Worm (Caenorhabditis elegans) whole organism, midembryonic: ENCODE results near the gene str-205.

Experiments
- T22C8.4 ChIP-seq: fragments of 200-800 bp; sonication (Bioruptor generic); IDR thresholded peaks from 2 replicates; pipeline ENCODE4 v1.3.6; 2022; ENCODE audit warnings: missing genetic modification characterization, missing compliant biosample characterization
- cog-1 ChIP-seq: sonication (generic microtip); optimal IDR thresholded peaks from 2 replicates; lab custom pipeline; 2016; ENCODE audit warnings: missing genetic modification characterization, missing compliant biosample characterization
- flt-1 ChIP-seq: fragments of 200-800 bp; sonication (Bioruptor generic); IDR thresholded peaks from 2 replicates; pipeline ENCODE4 v1.3.6; 2022; ENCODE audit warnings: missing genetic modification characterization, missing compliant biosample characterization
- klf-2 ChIP-seq: fragments of 200-800 bp; sonication (Bioruptor generic); conservative IDR thresholded peaks from 2 replicates; pipeline ENCODE4 v1.3.6; 2022; ENCODE audit warnings: missing genetic modification reagents, missing genetic modification characterization, missing compliant biosample characterization
- med-1 ChIP-seq: sonication (generic microtip); optimal IDR thresholded peaks from 2 replicates; lab custom pipeline; 2017; ENCODE audit warnings: missing genetic modification characterization, mild to moderate bottlenecking, missing compliant biosample characterization, antibody characterized with exemption, missing genetic modification reagents; ENCODE audit not compliant: insufficient read depth
- ref-1 ChIP-seq: fragments of 200-800 bp; sonication (Bioruptor generic); conservative IDR thresholded peaks from 2 replicates; pipeline ENCODE4 v1.3.6; 2022; ENCODE audit warnings: missing genetic modification reagents, missing genetic modification characterization, missing compliant biosample characterization
- tab-1 ChIP-seq: fragments of 200-800 bp; sonication (Bioruptor generic); IDR thresholded peaks from 2 replicates; pipeline ENCODE4 v1.3.6; 2022; ENCODE audit warnings: missing genetic modification characterization, missing compliant biosample characterization
- ztf-23 ChIP-seq: fragments of 200-800 bp; sonication (Bioruptor generic); IDR thresholded peaks from 2 replicates; pipeline ENCODE4 v1.3.6; 2022; ENCODE audit warnings: missing genetic modification reagents, missing genetic modification characterization, missing compliant biosample characterization
- ztf-29 ChIP-seq: fragments of 200-800 bp; sonication (Bioruptor generic); IDR thresholded peaks from 2 replicates; pipeline ENCODE4 v1.3.6; 2022; ENCODE audit warnings: missing genetic modification reagents, missing genetic modification characterization, missing compliant biosample characterization

Gene str-205

DNA sequence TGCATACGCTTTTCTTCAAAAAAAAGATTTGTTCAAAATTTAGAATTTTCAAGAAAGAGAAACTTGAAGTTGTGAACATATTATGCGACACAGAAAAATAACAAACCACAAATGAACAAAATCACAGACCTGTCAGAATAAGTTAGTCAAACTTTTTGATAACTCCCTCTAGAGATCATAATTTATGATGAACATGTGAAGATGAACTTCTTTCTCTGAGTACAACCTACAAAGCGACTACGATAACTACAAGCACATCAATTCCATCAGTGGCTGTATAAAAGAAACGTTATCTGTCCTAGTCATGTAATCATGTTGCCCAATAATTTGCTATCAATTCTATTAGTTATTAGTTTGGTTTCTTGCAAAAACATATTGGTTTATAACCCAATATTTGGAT is 34.0 kb downstream of the str-205 start, which contains the start of gene ugt-9:
TSS of gene ugt-9 (plus strand) at position 305 of the 400 bp plus-strand sequence.
- no peak for TF ChIP-seq T22C8.4 (GFP tag; lab: Robert Waterston, UW)
- no peak for TF ChIP-seq cog-1
- no peak for TF ChIP-seq ref-1 (GFP tag; lab: Robert Waterston, UW)
- no peak for TF ChIP-seq ztf-23 (GFP tag; lab: Robert Waterston, UW)
- TF ChIP-seq tab-1 (GFP tag; lab: Robert Waterston, UW) = no peak
- TF ChIP-seq klf-2 (GFP tag; lab: Robert Waterston, UW) = no peak
- no peak for TF ChIP-seq ztf-29 (GFP tag; lab: Robert Waterston, UW)
- TF ChIP-seq med-1 (GFP tag; lab: Kevin White, UChicago) = no peak
- TF ChIP-seq flt-1 (GFP tag; lab: Robert Waterston, UW) = no peak

DNA sequence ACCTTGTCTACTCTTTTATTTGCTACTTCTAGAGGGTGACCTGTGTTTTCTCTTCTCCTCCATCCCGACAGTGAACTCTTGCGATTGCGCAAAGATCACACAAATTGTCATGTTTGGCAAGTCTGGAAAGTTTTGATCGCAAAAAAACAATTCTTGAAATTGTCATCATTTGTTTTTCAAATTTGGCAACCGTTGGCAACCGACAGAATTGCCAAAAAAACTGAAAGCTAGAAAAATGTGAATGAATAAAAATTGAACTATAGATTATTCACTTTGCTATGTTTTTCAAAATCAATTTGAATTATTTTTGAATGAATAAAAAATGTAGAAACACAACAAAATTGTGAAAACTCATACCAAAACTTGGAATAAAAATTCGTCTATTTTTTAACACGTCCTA is 34.8 kb downstream of the str-205 start, which contains the start of gene ugt-11:
TSS of gene ugt-11 (minus strand) at position 101 of the 400 bp plus-strand sequence.
- TF ChIP-seq ztf-29 (GFP tag; lab: Robert Waterston, UW) (no peak), flt-1 (GFP tag; lab: Robert Waterston, UW) (no peak), ref-1 (GFP tag; lab: Robert Waterston, UW) (no peak), med-1 (GFP tag; lab: Kevin White, UChicago) (no peak), ztf-23 (GFP tag; lab: Robert Waterston, UW) (no peak), tab-1 (GFP tag; lab: Robert Waterston, UW) (no peak), T22C8.4 (GFP tag; lab: Robert Waterston, UW) (no peak), cog-1 (no peak), klf-2 (GFP tag; lab: Robert Waterston, UW) (no peak)

ce11 chrV:4891305-4891704 is 38.4 kb downstream of the str-205 start:
- TF ChIP-seq ref-1 (GFP tag; lab: Robert Waterston, UW) = no peak
- no peak for TF ChIP-seq klf-2 (GFP tag; lab: Robert Waterston, UW)
- no peak for TF ChIP-seq tab-1 (GFP tag; lab: Robert Waterston, UW)
- no peak for TF ChIP-seq med-1 (GFP tag; lab: Kevin White, UChicago)
- TF ChIP-seq ztf-23 (GFP tag; lab: Robert Waterston, UW) = no peak
- TF ChIP-seq cog-1 = no peak
- no peak for TF ChIP-seq T22C8.4 (GFP tag; lab: Robert Waterston, UW)
- TF ChIP-seq ztf-29 (GFP tag; lab: Robert Waterston, UW) = no peak
- no peak for TF ChIP-seq flt-1 (GFP tag; lab: Robert Waterston, UW)

DNA sequence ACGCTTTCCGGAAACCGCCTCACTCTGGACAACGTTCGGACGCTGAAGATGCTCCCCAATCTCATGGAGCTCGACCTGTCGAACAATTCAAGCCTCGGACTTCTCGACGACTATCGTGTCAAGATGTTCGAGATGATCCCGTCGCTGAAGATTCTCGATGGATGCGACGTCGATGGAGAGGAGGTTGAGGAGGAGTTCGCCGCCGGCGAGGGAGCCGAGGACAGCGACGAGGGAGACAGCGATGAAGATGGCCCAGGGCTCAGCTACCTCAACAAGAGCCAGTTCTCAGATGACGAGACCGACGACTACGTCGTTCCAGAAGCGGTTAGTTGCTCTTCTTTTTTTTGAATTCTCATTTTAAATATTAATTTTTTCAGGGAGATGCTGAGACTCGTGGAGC is 39.0 kb downstream of the str-205 start:
- 0 out of 2 replicates have a peak, but pooled peaks have one; percentile 39 for TF ChIP-seq tab-1 (GFP tag; lab: Robert Waterston, UW)
- no peak for TF ChIP-seq med-1 (GFP tag; lab: Kevin White, UChicago)

- no peak for TF ChIP-seq cog-1
- no peak for TF ChIP-seq klf-2 (GFP tag; lab: Robert Waterston, UW)
- TF ChIP-seq T22C8.4 (GFP tag; lab: Robert Waterston, UW) = no peak
- no peak for TF ChIP-seq ztf-29 (GFP tag; lab: Robert Waterston, UW)
- no peak for TF ChIP-seq tab-1 (GFP tag; lab: Robert Waterston, UW)
- TF ChIP-seq ztf-23 (GFP tag; lab: Robert Waterston, UW) = no peak
- no peak for TF ChIP-seq med-1 (GFP tag; lab: Kevin White, UChicago)
- no peak for TF ChIP-seq flt-1 (GFP tag; lab: Robert Waterston, UW)
- TF ChIP-seq ref-1 (GFP tag; lab: Robert Waterston, UW) = no peak
Measured at ce11 chrV:4889976-4890479, 39.7 kb downstream of the str-205 start, which contains the start of gene T19H12.2. Gene T19H12.2 (plus strand): TSS chrV:4890429.

DNA sequence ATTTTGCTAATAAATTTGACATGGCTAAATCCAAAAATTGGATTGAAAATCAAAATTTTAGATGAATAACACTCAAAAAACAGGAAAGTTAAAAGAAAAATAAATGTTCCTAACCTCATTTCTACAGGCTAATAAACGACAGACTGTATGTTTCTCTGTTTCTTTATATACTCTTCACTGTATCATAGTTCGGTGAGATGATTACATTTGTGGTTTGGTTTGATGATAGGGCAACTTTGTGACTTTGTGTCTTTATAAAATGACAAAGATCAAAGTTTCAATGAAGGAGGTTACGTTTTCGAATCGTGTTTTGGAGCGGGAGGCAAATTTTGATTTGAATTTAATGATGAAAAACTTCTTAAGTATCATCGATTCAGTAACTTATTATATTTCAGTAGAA is 40.3 kb downstream of the str-205 start, which contains the start of gene ugt-12:
TSS of gene ugt-12 (minus strand) at position 153 of the 400 bp plus-strand sequence.
- no peak for TF ChIP-seq tab-1 (GFP tag; lab: Robert Waterston, UW)
- TF ChIP-seq flt-1 (GFP tag; lab: Robert Waterston, UW) = no peak
- TF ChIP-seq ztf-23 (GFP tag; lab: Robert Waterston, UW) = no peak
- TF ChIP-seq ref-1 (GFP tag; lab: Robert Waterston, UW) = no peak
- no peak for TF ChIP-seq cog-1
- TF ChIP-seq T22C8.4 (GFP tag; lab: Robert Waterston, UW) = no peak
- no peak for TF ChIP-seq med-1 (GFP tag; lab: Kevin White, UChicago)
- TF ChIP-seq ztf-29 (GFP tag; lab: Robert Waterston, UW) = no peak
- TF ChIP-seq klf-2 (GFP tag; lab: Robert Waterston, UW) = no peak

DNA sequence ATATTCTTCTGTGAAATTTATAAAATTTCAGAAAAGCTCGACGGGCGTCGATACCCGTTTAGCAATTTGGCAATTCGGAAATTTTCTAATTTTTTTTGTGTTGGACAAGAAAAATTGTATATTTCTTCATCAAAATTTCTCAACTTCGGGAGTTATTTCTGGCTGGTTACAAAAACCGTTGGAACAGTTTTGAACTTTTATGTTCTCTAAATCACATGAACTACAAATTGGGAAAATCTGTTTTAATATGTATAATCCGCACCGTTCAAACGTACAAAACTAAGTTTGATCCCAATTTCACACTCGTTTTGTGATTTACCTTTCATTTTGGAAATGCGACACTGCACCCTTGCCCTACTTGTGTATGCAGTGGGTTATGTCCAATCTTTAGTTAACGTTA is 44.4 kb downstream of the str-205 start, which contains the start of gene T19H12.3:
TSS of gene T19H12.3 (plus strand) at position 301 of the 400 bp plus-strand sequence.
- TF ChIP-seq T22C8.4 (GFP tag; lab: Robert Waterston, UW) = no peak

ce11 chrV:4884490-4884889 is 45.3 kb downstream of the str-205 start, which contains the start of gene T19H12.12:
Gene T19H12.12 (plus strand): TSS chrV:4884790.
- no peak for TF ChIP-seq tab-1 (GFP tag; lab: Robert Waterston, UW)
- no peak for TF ChIP-seq T22C8.4 (GFP tag; lab: Robert Waterston, UW)
- no peak for TF ChIP-seq ztf-23 (GFP tag; lab: Robert Waterston, UW)
- TF ChIP-seq cog-1 = no peak
- TF ChIP-seq ztf-29 (GFP tag; lab: Robert Waterston, UW) = no peak
- TF ChIP-seq med-1 (GFP tag; lab: Kevin White, UChicago) = no peak
- TF ChIP-seq klf-2 (GFP tag; lab: Robert Waterston, UW) = no peak
- TF ChIP-seq flt-1 (GFP tag; lab: Robert Waterston, UW) = no peak
- TF ChIP-seq ref-1 (GFP tag; lab: Robert Waterston, UW) = no peak

- no peak for TF ChIP-seq ref-1 (GFP tag; lab: Robert Waterston, UW)
- no peak for TF ChIP-seq flt-1 (GFP tag; lab: Robert Waterston, UW)
Measured at ce11 chrV:4881377-4881776, 48.4 kb downstream of the str-205 start, which contains the start of gene str-32. Gene str-32 (minus strand): TSS chrV:4881477.
